Worm (Caenorhabditis elegans) whole organism, L1 larva: Measurements from ENCODE around the gene trpp-12.
A peak's percentile ranks its signal among the peaks of the same experiment; 100 is the strongest.

ENCODE experiments used
- C34B4.2 ChIP-seq: sonication (generic microtip); optimal IDR thresholded peaks from 2 replicates; lab custom pipeline; 2017; ENCODE audit warnings: mild to moderate bottlenecking, missing genetic modification characterization, missing compliant biosample characterization
- F16B12.6 ChIP-seq: fragments of 150-350 bp; optimal IDR thresholded peaks from 2 replicates; lab custom pipeline; 2014; ENCODE audit warnings: missing biosample characterization, missing genetic modification characterization
- Y116A8C.19 ChIP-seq: sonication (generic microtip); optimal IDR thresholded peaks from 2 replicates; lab custom pipeline; 2016; ENCODE audit warnings: missing compliant biosample characterization, missing genetic modification characterization, borderline replicate concordance
- ama-1 ChIP-seq: fragments of 150-350 bp; optimal IDR thresholded peaks from 2 replicates; lab custom pipeline; 2014
- blmp-1 ChIP-seq: fragments of 150-350 bp; optimal IDR thresholded peaks from 2 replicates; lab custom pipeline; 2014; ENCODE audit warnings: missing biosample characterization, missing genetic modification characterization
- ceh-8 ChIP-seq: fragments of 200-800 bp; sonication (Bioruptor generic); optimal IDR thresholded peaks from 2 replicates; lab custom pipeline; 2018; ENCODE audit warnings: mild to moderate bottlenecking, missing genetic modification characterization, moderate library complexity, missing compliant biosample characterization
- ceh-82 ChIP-seq, 3 experiments: fragments of 150-350 bp in 1 of 3; sonication (generic microtip) in 2 of 3; optimal IDR thresholded peaks; 2 replicates each; lab custom pipeline; 2014 to 2017; ENCODE audit warnings: missing biosample characterization in 3 of 3, missing genetic modification characterization in 3 of 3
- ceh-88 ChIP-seq: fragments of 200-800 bp; sonication (Bioruptor generic); IDR thresholded peaks from 2 replicates; pipeline ENCODE4 v1.3.6; 2022; ENCODE audit warnings: missing genetic modification characterization, missing compliant biosample characterization
- dpl-1 ChIP-seq, 3 experiments: fragments of 150-350 bp in 2 of 3; sonication (generic microtip) in 1 of 3; optimal IDR thresholded peaks; 2 replicates each; lab custom pipeline; 2014 to 2017; ENCODE audit warnings: missing biosample characterization in 3 of 3, missing genetic modification characterization in 3 of 3, missing genetic modification reagents in 3 of 3
- dsc-1 ChIP-seq: sonication (generic microtip); optimal IDR thresholded peaks from 2 replicates; lab custom pipeline; 2016; ENCODE audit warnings: mild to moderate bottlenecking, missing genetic modification characterization, missing compliant biosample characterization
- efl-1 ChIP-seq, 4 experiments: fragments of 150-350 bp; optimal IDR thresholded peaks in 3 of 4; peaks in 1 of 4; 1 replicate in 1 of 4; 2 replicates in 3 of 4; lab custom pipeline; 2014; ENCODE audit warnings: missing biosample characterization in 2 of 4, missing genetic modification characterization in 2 of 4, missing genetic modification reagents in 2 of 4
- efl-3 ChIP-seq: fragments of 200-800 bp; sonication (Bioruptor generic); optimal IDR thresholded peaks from 2 replicates; lab custom pipeline; 2018; ENCODE audit warnings: mild to moderate bottlenecking, missing genetic modification characterization, missing compliant biosample characterization
- elt-2 ChIP-seq: sonication (generic microtip); optimal IDR thresholded peaks from 2 replicates; lab custom pipeline; 2016; ENCODE audit warnings: missing genetic modification characterization, mild to moderate bottlenecking, inconsistent platforms, missing compliant biosample characterization, missing genetic modification reagents
- fkh-10 ChIP-seq: sonication (generic microtip); optimal IDR thresholded peaks from 2 replicates; lab custom pipeline; 2017; ENCODE audit warnings: missing biosample characterization, missing genetic modification reagents, missing genetic modification characterization
- grh-1 ChIP-seq: fragments of 200-800 bp; sonication (Bioruptor generic); IDR thresholded peaks from 2 replicates; pipeline ENCODE4 v1.3.6; 2022; ENCODE audit warnings: missing genetic modification reagents, missing genetic modification characterization, missing compliant biosample characterization
- lin-14 ChIP-seq: fragments of 200-800 bp; sonication (Bioruptor generic); optimal IDR thresholded peaks from 2 replicates; lab custom pipeline; 2018; ENCODE audit warnings: mild to moderate bottlenecking, missing genetic modification characterization, moderate library complexity, missing compliant biosample characterization
- lsy-2 ChIP-seq, 2 experiments: fragments of 150-350 bp; optimal IDR thresholded peaks; 2 replicates each; lab custom pipeline; 2014; ENCODE audit warnings: missing biosample characterization in 2 of 2, missing genetic modification characterization in 2 of 2
- mab-9 ChIP-seq: fragments of 200-800 bp; sonication (Bioruptor generic); IDR thresholded peaks from 2 replicates; pipeline ENCODE4 v1.3.6; 2022; ENCODE audit warnings: missing genetic modification reagents, missing genetic modification characterization, missing compliant biosample characterization
- nhr-12 ChIP-seq: sonication (generic microtip); optimal IDR thresholded peaks from 2 replicates; lab custom pipeline; 2017; ENCODE audit warnings: missing biosample characterization, missing genetic modification characterization
- nhr-20 ChIP-seq: sonication (generic microtip); optimal IDR thresholded peaks from 2 replicates; lab custom pipeline; 2016; ENCODE audit warnings: mild to moderate bottlenecking, missing genetic modification characterization, missing compliant biosample characterization
- nhr-237 ChIP-seq: fragments of 150-350 bp; optimal IDR thresholded peaks from 2 replicates; lab custom pipeline; 2014; ENCODE audit warnings: missing biosample characterization, missing genetic modification characterization
- nhr-71 ChIP-seq: sonication (generic microtip); optimal IDR thresholded peaks from 2 replicates; lab custom pipeline; 2016; ENCODE audit warnings: mild to moderate bottlenecking, missing genetic modification characterization, moderate library complexity, missing compliant biosample characterization
- nhr-90 ChIP-seq: sonication (generic microtip); optimal IDR thresholded peaks from 2 replicates; lab custom pipeline; 2016; ENCODE audit warnings: mild to moderate bottlenecking, missing genetic modification characterization, missing compliant biosample characterization; ENCODE audit not compliant: poor library complexity
- pag-3 ChIP-seq: sonication (generic microtip); optimal IDR thresholded peaks from 2 replicates; lab custom pipeline; 2017; ENCODE audit warnings: missing genetic modification characterization, mild to moderate bottlenecking, missing compliant biosample characterization, antibody characterized with exemption, borderline replicate concordance; ENCODE audit not compliant: insufficient read depth
- skn-1 ChIP-seq: fragments of 150-350 bp; optimal IDR thresholded peaks from 2 replicates; lab custom pipeline; 2014; ENCODE audit warnings: missing biosample characterization, missing genetic modification characterization
- snpc-4 ChIP-seq: fragments of 150-350 bp; optimal IDR thresholded peaks from 2 replicates; lab custom pipeline; 2014; ENCODE audit warnings: missing biosample characterization, missing genetic modification characterization
- sox-4 ChIP-seq: sonication (generic microtip); optimal IDR thresholded peaks from 2 replicates; lab custom pipeline; 2016; ENCODE audit warnings: missing genetic modification characterization, missing compliant biosample characterization
- sup-37 ChIP-seq: fragments of 200-800 bp; sonication (Bioruptor generic); optimal IDR thresholded peaks from 2 replicates; lab custom pipeline; 2018; ENCODE audit warnings: mild to moderate bottlenecking, missing genetic modification characterization, missing compliant biosample characterization
- unc-30 ChIP-seq: sonication (generic microtip); optimal IDR thresholded peaks from 2 replicates; lab custom pipeline; 2017; ENCODE audit warnings: missing biosample characterization, missing genetic modification characterization
- unc-62 ChIP-seq: fragments of 150-350 bp; optimal IDR thresholded peaks from 2 replicates; lab custom pipeline; 2014; ENCODE audit warnings: missing biosample characterization, missing genetic modification reagents, missing genetic modification characterization
- unc-86 ChIP-seq: sonication (generic microtip); optimal IDR thresholded peaks from 2 replicates; lab custom pipeline; 2016; ENCODE audit warnings: missing genetic modification characterization, missing compliant biosample characterization

Gene trpp-12

DNA sequence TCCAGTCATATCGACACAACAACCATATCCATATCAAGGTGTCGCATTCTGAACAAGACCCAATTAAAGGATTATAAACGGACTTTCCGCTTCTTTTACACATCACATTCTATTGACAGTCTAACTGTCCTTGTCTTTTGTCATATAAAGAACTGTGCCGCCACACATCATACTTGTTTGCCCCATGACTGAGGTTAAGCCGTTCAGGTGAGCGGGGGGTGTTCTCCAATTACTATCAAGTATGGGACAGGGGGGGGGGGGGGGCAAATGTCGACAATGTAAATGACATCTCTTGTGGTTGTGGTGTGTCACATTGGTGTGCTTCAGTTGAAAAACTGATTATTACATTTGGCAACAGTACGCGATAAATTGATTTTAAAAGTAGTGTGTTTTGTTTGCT, 24.3 kb downstream of the trpp-12 start:
- no peak for TF ChIP-seq ceh-8 (GFP tag; lab: Kevin White, UChicago)
- TF ChIP-seq lsy-2 (tag; optimal IDR thresholded peaks at IDR 0.05; lab: Kevin White, UChicago), result no peak
- TF ChIP-seq ama-1 (lab: Kevin White, UChicago), result no peak
- TF ChIP-seq nhr-90 (tag; lab: Kevin White, UChicago), result no peak
- no peak for TF ChIP-seq snpc-4 (tag; lab: Kevin White, UChicago)
- TF ChIP-seq dsc-1 (tag; lab: Kevin White, UChicago), result no peak
- TF ChIP-seq nhr-12 (tag; lab: Kevin White, UChicago), result no peak
- TF ChIP-seq C34B4.2, result no peak
- TF ChIP-seq dpl-1 (GFP tag; optimal IDR thresholded peaks at IDR 0.05; lab: Kevin White, UChicago), result no peak
- TF ChIP-seq, all 84 proteins: peak for 0

DNA sequence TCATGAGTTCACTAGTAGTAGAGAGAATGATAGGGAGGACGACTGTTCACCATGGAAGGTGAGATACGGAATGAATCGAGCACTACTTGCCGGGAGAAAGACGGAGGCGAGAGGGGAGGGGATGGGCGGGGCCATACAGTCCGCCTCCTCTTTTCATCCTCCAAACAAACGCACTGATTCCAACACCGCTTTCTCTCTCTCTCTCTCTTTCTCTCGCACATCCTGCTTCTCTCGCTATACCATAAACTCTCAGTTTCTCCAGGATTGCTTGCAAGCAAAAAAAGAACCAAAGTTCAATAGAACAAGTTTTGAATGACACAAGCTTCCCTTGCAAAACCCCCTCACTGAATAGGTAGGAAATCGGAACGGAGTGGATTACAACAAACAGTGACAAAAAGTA, 25.9 kb downstream of the trpp-12 start:
- TF ChIP-seq ceh-88 (GFP tag; lab: Robert Waterston, UW), result no peak
- no peak for TF ChIP-seq sox-4 (tag; lab: Kevin White, UChicago)
- TF ChIP-seq efl-3 (GFP tag; lab: Kevin White, UChicago), result no peak
- peak; percentile 75 for TF ChIP-seq blmp-1

DNA sequence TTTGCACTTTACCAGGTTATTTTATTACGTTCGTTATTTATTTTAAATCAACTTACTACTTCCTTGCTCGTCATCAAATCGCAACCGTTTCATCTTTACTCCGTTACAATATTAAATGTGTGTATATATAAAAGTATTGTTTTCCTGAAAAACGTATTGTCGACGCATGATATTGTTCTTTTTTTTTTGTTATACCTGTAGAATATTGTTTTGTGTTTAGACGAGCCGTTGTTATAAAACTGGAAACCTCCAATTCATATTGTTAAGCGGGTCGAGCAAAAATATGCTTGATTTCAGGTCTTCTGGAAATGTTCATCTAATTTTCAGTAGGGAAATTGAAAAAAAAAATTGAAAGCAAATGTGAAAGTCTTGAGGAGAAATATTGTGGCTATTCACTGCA, 29.4 kb downstream of the trpp-12 start, which contains the start of gene gid-2:
TSS of gene gid-2 (minus strand) at position 101 of the 400 bp plus-strand sequence.
- TF ChIP-seq Y116A8C.19 (tag; lab: Kevin White, UChicago), result no peak
- peak; percentile 59 for TF ChIP-seq dsc-1 (tag; lab: Kevin White, UChicago)

DNA sequence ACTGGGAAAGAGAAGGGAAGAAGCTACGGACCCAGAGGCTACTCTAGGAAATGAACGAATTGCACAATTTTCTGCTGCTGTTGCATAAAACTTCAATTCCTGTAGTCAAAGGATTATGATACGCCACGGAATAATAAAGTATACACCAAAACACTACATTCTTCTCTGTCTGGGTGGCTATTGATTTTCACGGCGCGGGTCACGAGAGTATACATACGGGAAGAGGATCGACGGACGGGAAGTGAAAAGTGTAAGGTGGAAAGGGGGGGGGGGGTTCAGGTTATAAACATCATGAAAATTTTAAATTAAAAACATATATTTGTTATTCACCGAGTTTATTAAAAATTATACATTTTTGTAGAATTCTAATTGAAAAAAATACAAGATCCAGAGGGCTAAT, 29.8 kb downstream of the trpp-12 start:
- TF ChIP-seq ceh-82 (tag; optimal IDR thresholded peaks at IDR 0.05; lab: Kevin White, UChicago), result no peak
- TF ChIP-seq pag-3 (tag; lab: Kevin White, UChicago), result no peak
- no peak for TF ChIP-seq lsy-2 (tag; optimal IDR thresholded peaks at IDR 0.05; lab: Kevin White, UChicago)
- TF ChIP-seq blmp-1, result peak; percentile 75
- TF ChIP-seq efl-1 (optimal IDR thresholded peaks at IDR 0.05; lab: Kevin White, UChicago), result no peak
- TF ChIP-seq efl-1 (GFP tag; optimal IDR thresholded peaks at IDR 0.05 in 1 of 2; lab: Kevin White, UChicago), result peak in 1 of 2 experiments; percentile 58
- TF ChIP-seq ceh-88 (GFP tag; lab: Robert Waterston, UW), result no peak
- TF ChIP-seq Y116A8C.19 (tag; lab: Kevin White, UChicago), result no peak
- no peak for TF ChIP-seq unc-86 (tag; lab: Kevin White, UChicago)
- no peak for TF ChIP-seq unc-30 (tag; lab: Kevin White, UChicago)
- peak; percentile 19 for TF ChIP-seq lin-14
- no peak for TF ChIP-seq mab-9 (GFP tag; lab: Robert Waterston, UW)
- TF ChIP-seq nhr-20 (tag; lab: Kevin White, UChicago), result peak; percentile 1
- TF ChIP-seq skn-1 (tag; lab: Kevin White, UChicago), result peak; percentile 40
- TF ChIP-seq elt-2 (tag; lab: Kevin White, UChicago), result no peak
- TF ChIP-seq, all 84 proteins: peak for 5

DNA sequence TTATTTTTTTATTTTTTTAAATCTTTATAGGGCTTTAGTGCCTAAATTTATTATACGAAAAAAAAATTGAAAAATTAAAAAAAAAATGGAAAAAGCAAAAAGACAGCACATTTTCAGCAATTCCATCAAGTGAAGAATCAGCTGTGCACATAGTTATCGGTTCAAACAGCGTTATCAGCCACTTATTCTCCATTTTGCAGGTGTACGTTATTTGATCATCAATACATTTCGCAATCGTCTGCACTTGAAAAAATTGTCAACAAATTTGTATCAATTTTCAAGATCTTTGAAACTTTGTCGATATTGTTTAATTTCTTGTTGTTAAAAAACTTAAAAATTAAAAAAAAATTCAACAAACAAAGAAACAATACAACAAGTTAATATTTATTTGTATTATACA, 30.2 kb downstream of the trpp-12 start:
- no peak for TF ChIP-seq grh-1 (GFP tag; lab: Robert Waterston, UW)
- TF ChIP-seq fkh-10 (GFP tag; lab: Kevin White, UChicago), result no peak
- TF ChIP-seq F16B12.6 (tag; lab: Kevin White, UChicago), result no peak
- no peak for TF ChIP-seq sup-37
- no peak for TF ChIP-seq ama-1 (lab: Kevin White, UChicago)
- TF ChIP-seq nhr-237 (tag; lab: Kevin White, UChicago), result no peak
- TF ChIP-seq nhr-71 (tag; lab: Kevin White, UChicago), result no peak
- peak; percentile 63 for TF ChIP-seq skn-1 (tag; lab: Kevin White, UChicago)
- no peak for TF ChIP-seq efl-1 (optimal IDR thresholded peaks at IDR 0.05; lab: Kevin White, UChicago)
- TF ChIP-seq efl-1 (GFP tag; optimal IDR thresholded peaks at IDR 0.05 in 1 of 2; lab: Kevin White, UChicago), result peak in 1 of 2 experiments; percentile 73
- TF ChIP-seq blmp-1, result no peak
- no peak for TF ChIP-seq pag-3 (tag; lab: Kevin White, UChicago)
- TF ChIP-seq unc-62 (GFP tag; lab: Kevin White, UChicago), result no peak
- TF ChIP-seq, all 84 proteins: peak for 2
